Fruit fly (Drosophila melanogaster) whole organism, embryonic: Measurements from ENCODE around the gene rasp.

Experiments used
- B-H1 ChIP-seq: fragments of 200-800 bp; sonication (Bioruptor generic); IDR thresholded peaks from 3 replicates; pipeline ENCODE4 v1.3.6; 2022; ENCODE audit warnings: missing biosample characterization, missing genetic modification characterization
- Bdp1 ChIP-seq: fragments of 200-800 bp; sonication (Bioruptor generic); optimal IDR thresholded peaks from 3 replicates; lab custom pipeline; 2016; ENCODE audit warnings: missing biosample characterization, missing genetic modification characterization
- CG10979 ChIP-seq: fragments of 200-800 bp; sonication (Bioruptor generic); optimal IDR thresholded peaks from 2 replicates; lab custom pipeline; 2018; ENCODE audit warnings: missing biosample characterization, mild to moderate bottlenecking, missing genetic modification characterization, moderate library complexity
- CG11085 ChIP-seq: fragments of 200-800 bp; sonication (Bioruptor generic); IDR thresholded peaks from 2 replicates; pipeline ENCODE4 v1.3.6; 2022; ENCODE audit warnings: missing biosample characterization, missing genetic modification characterization
- CG11398 ChIP-seq: fragments of 200-800 bp; sonication (Bioruptor generic); optimal IDR thresholded peaks from 2 replicates; lab custom pipeline; 2016; ENCODE audit warnings: missing biosample characterization, missing genetic modification characterization
- CG13296 ChIP-seq: fragments of 200-800 bp; sonication (Bioruptor generic); optimal IDR thresholded peaks from 3 replicates; lab custom pipeline; 2018; ENCODE audit warnings: missing biosample characterization, mild to moderate bottlenecking, missing genetic modification characterization
- CG13424 ChIP-seq: fragments of 200-800 bp; sonication (Bioruptor generic); optimal IDR thresholded peaks from 2 replicates; lab custom pipeline; 2019; ENCODE audit warnings: missing biosample characterization, mild to moderate bottlenecking, missing genetic modification characterization, moderate library complexity
- CG14441 ChIP-seq: fragments of 200-800 bp; sonication (Bioruptor generic); IDR thresholded peaks from 2 replicates; pipeline ENCODE4 v1.3.6; 2022; ENCODE audit warnings: missing biosample characterization, missing genetic modification characterization
- CG15479 ChIP-seq: fragments of 200-800 bp; sonication (Bioruptor generic); optimal IDR thresholded peaks from 3 replicates; lab custom pipeline; 2019; ENCODE audit warnings: missing biosample characterization, mild to moderate bottlenecking, missing genetic modification characterization, moderate library complexity
- CG15514 ChIP-seq: fragments of 200-800 bp; sonication (Bioruptor generic); optimal IDR thresholded peaks from 3 replicates; lab custom pipeline; 2017; ENCODE audit warnings: missing biosample characterization, missing genetic modification characterization, mild to moderate bottlenecking, moderate library complexity, missing genetic modification reagents
- CG1602 ChIP-seq: fragments of 200-800 bp; sonication (Bioruptor generic); optimal IDR thresholded peaks from 3 replicates; lab custom pipeline; 2016; ENCODE audit warnings: missing biosample characterization, missing genetic modification characterization
- CG2116 ChIP-seq: fragments of 200-800 bp; sonication (Bioruptor generic); optimal IDR thresholded peaks from 3 replicates; lab custom pipeline; 2018; ENCODE audit warnings: missing biosample characterization, mild to moderate bottlenecking, missing genetic modification characterization
- CG2199 ChIP-seq: fragments of 200-800 bp; sonication (Bioruptor generic); IDR thresholded peaks from 3 replicates; pipeline ENCODE4 v1.3.6; 2022; ENCODE audit warnings: missing biosample characterization, missing genetic modification characterization
- CG3163 ChIP-seq: fragments of 200-800 bp; sonication (Bioruptor generic); optimal IDR thresholded peaks from 3 replicates; lab custom pipeline; 2016; ENCODE audit warnings: missing biosample characterization, missing genetic modification characterization
- CG3726 ChIP-seq: fragments of 200-800 bp; sonication (Bioruptor generic); IDR thresholded peaks from 3 replicates; pipeline ENCODE4, ENCODE4 v1.3.6; 2022; ENCODE audit warnings: missing biosample characterization, missing genetic modification characterization
- CG4328 ChIP-seq: fragments of 200-800 bp; sonication (Bioruptor generic); optimal IDR thresholded peaks from 3 replicates; lab custom pipeline; 2017; ENCODE audit warnings: missing biosample characterization, missing genetic modification reagents, missing genetic modification characterization
- CG4730 ChIP-seq: fragments of 200-800 bp; sonication (Bioruptor generic); IDR thresholded peaks from 2 replicates; pipeline ENCODE4 v1.3.6; 2022; ENCODE audit warnings: missing biosample characterization, missing genetic modification characterization
- CG6654 ChIP-seq: fragments of 200-800 bp; sonication (Bioruptor generic); optimal IDR thresholded peaks from 2 replicates; lab custom pipeline; 2017; ENCODE audit warnings: missing biosample characterization, mild to moderate bottlenecking, missing genetic modification characterization
- CG7372 ChIP-seq: fragments of 200-800 bp; sonication (Bioruptor generic); IDR thresholded peaks from 2 replicates; pipeline ENCODE4 v1.3.6; 2022; ENCODE audit warnings: missing biosample characterization, missing genetic modification characterization
- CG7745 ChIP-seq: fragments of 200-800 bp; sonication (Bioruptor generic); optimal IDR thresholded peaks from 2 replicates; lab custom pipeline; 2018; ENCODE audit warnings: missing biosample characterization, mild to moderate bottlenecking, missing genetic modification characterization, moderate library complexity
- CG8359 ChIP-seq: fragments of 200-800 bp; sonication (Bioruptor generic); optimal IDR thresholded peaks from 2 replicates; lab custom pipeline; 2017; ENCODE audit warnings: missing biosample characterization, mild to moderate bottlenecking, missing genetic modification characterization, borderline replicate concordance
- CrebB ChIP-seq: fragments of 200-800 bp; sonication (Bioruptor generic); optimal IDR thresholded peaks from 3 replicates; lab custom pipeline; 2018; ENCODE audit warnings: missing biosample characterization, mild to moderate bottlenecking, missing genetic modification characterization
- Fer3 ChIP-seq: fragments of 200-800 bp; sonication (Bioruptor generic); optimal IDR thresholded peaks from 2 replicates; lab custom pipeline; 2018; ENCODE audit warnings: missing biosample characterization, mild to moderate bottlenecking, missing genetic modification characterization, moderate library complexity
- Hmr ChIP-seq: fragments of 200-800 bp; sonication (Bioruptor generic); optimal IDR thresholded peaks from 3 replicates; lab custom pipeline; 2017; ENCODE audit warnings: mild to moderate bottlenecking, missing biosample characterization, missing genetic modification reagents, missing genetic modification characterization
- Hr78 ChIP-seq, 2 experiments: fragments of 200-800 bp in 1 of 2; fragments of >200 bp in 1 of 2; sonication (Bioruptor generic) in 1 of 2; optimal IDR thresholded peaks; 2 replicates each; lab custom pipeline; 2017 to 2019; ENCODE audit warnings: missing biosample characterization in 2 of 2, missing genetic modification characterization in 2 of 2, mild to moderate bottlenecking in 1 of 2, moderate library complexity in 1 of 2
- Kr ChIP-seq: fragments of 200-800 bp; sonication (Bioruptor generic); optimal IDR thresholded peaks from 2 replicates; lab custom pipeline; 2017; ENCODE audit warnings: missing biosample characterization, mild to moderate bottlenecking, missing genetic modification characterization
- MTF-1 ChIP-seq: fragments of 200-800 bp; sonication (Bioruptor generic); optimal IDR thresholded peaks from 2 replicates; lab custom pipeline; 2018; ENCODE audit warnings: missing biosample characterization, mild to moderate bottlenecking, missing genetic modification characterization, borderline replicate concordance
- Spps ChIP-seq: fragments of 200-800 bp; sonication (Bioruptor generic); optimal IDR thresholded peaks from 2 replicates; lab custom pipeline; 2018; ENCODE audit warnings: missing biosample characterization, mild to moderate bottlenecking, missing genetic modification characterization
- Stat92E ChIP-seq, 3 experiments: fragments of >200 bp in 2 of 3; fragments of 200-800 bp in 1 of 3; sonication (Bioruptor generic) in 1 of 3; optimal IDR thresholded peaks; 2 replicates each; lab custom pipeline; 2017 to 2019; ENCODE audit warnings: missing biosample characterization in 3 of 3, missing genetic modification characterization in 3 of 3, mild to moderate bottlenecking in 1 of 3, moderate library complexity in 1 of 3
- Xrp1 ChIP-seq: fragments of 200-800 bp; sonication (Bioruptor generic); IDR thresholded peaks from 2 replicates; pipeline ENCODE4 v1.3.6; 2022; ENCODE audit warnings: missing biosample characterization, missing genetic modification characterization
- ac ChIP-seq: fragments of 200-800 bp; sonication (Bioruptor generic); optimal IDR thresholded peaks from 3 replicates; lab custom pipeline; 2017; ENCODE audit warnings: missing biosample characterization, mild to moderate bottlenecking, missing genetic modification characterization
- bowl ChIP-seq: fragments of 200-800 bp; sonication (Bioruptor generic); IDR thresholded peaks from 2 replicates; pipeline ENCODE4 v1.3.6; 2022; ENCODE audit warnings: missing biosample characterization, missing genetic modification characterization
- chinmo ChIP-seq: fragments of 200-800 bp; sonication (Bioruptor generic); IDR thresholded peaks from 4 replicates; pipeline ENCODE4 v1.3.6; 2022; ENCODE audit warnings: missing biosample characterization, missing genetic modification characterization; ENCODE audit not compliant: partially characterized antibody
- croc ChIP-seq: fragments of 200-800 bp; sonication (Bioruptor generic); conservative IDR thresholded peaks from 3 replicates; pipeline ENCODE4 v1.3.6; 2022; ENCODE audit warnings: missing biosample characterization, missing genetic modification characterization
- fd3F ChIP-seq: fragments of 200-800 bp; sonication (Bioruptor generic); optimal IDR thresholded peaks from 2 replicates; lab custom pipeline; 2018; ENCODE audit warnings: missing biosample characterization, mild to moderate bottlenecking, missing genetic modification characterization, moderate library complexity
- inv ChIP-seq: fragments of 200-800 bp; sonication (Bioruptor generic); IDR thresholded peaks from 2 replicates; pipeline ENCODE4 v1.3.6; 2022; ENCODE audit warnings: missing biosample characterization, missing genetic modification characterization; ENCODE audit not compliant: partially characterized antibody
- lilli ChIP-seq: fragments of 200-800 bp; sonication (Bioruptor generic); optimal IDR thresholded peaks from 3 replicates; lab custom pipeline; 2016; ENCODE audit warnings: missing biosample characterization, missing genetic modification characterization
- nom ChIP-seq: fragments of 200-800 bp; sonication (Bioruptor generic); optimal IDR thresholded peaks from 2 replicates; lab custom pipeline; 2017; ENCODE audit warnings: missing biosample characterization, missing genetic modification characterization, mild to moderate bottlenecking, moderate library complexity, missing genetic modification reagents
- prd ChIP-seq, 3 experiments: fragments of >200 bp in 2 of 3; fragments of 200-800 bp in 1 of 3; sonication (Bioruptor generic) in 1 of 3; optimal IDR thresholded peaks in 2 of 3; IDR thresholded peaks in 1 of 3; 2 replicates in 2 of 3; 3 replicates in 1 of 3; pipeline versions ENCODE4 v1.3.6 to Lab custom; 2017 to 2022; ENCODE audit warnings: missing biosample characterization in 1 of 3, missing genetic modification characterization in 1 of 3
- pzg ChIP-seq: fragments of 200-800 bp; sonication (Bioruptor generic); optimal IDR thresholded peaks from 3 replicates; lab custom pipeline; 2018; ENCODE audit warnings: missing biosample characterization, mild to moderate bottlenecking, missing genetic modification characterization, moderate library complexity
- slbo ChIP-seq: fragments of 200-800 bp; sonication (Bioruptor generic); IDR thresholded peaks from 2 replicates; pipeline ENCODE4 v1.3.6; 2022; ENCODE audit warnings: missing biosample characterization, missing genetic modification characterization
- sob ChIP-seq: fragments of 200-800 bp; sonication (Bioruptor generic); IDR thresholded peaks from 2 replicates; pipeline ENCODE4 v1.3.6; 2022; ENCODE audit warnings: missing biosample characterization, missing genetic modification characterization
- stc ChIP-seq: fragments of 200-800 bp; sonication (Bioruptor generic); IDR thresholded peaks from 2 replicates; pipeline ENCODE4 v1.3.6; 2022; ENCODE audit warnings: missing biosample characterization, missing genetic modification characterization
- trem ChIP-seq: fragments of 200-800 bp; optimal IDR thresholded peaks from 3 replicates; lab custom pipeline; 2019; ENCODE audit warnings: missing biosample characterization, mild to moderate bottlenecking, missing genetic modification characterization, moderate library complexity
- trh ChIP-seq: fragments of 200-800 bp; sonication (Bioruptor generic); optimal IDR thresholded peaks from 2 replicates; lab custom pipeline; 2016; ENCODE audit warnings: missing biosample characterization, missing genetic modification characterization
- twi ChIP-seq: fragments of 200-800 bp; optimal IDR thresholded peaks from 2 replicates; lab custom pipeline; 2019; ENCODE audit warnings: missing biosample characterization, mild to moderate bottlenecking, missing genetic modification characterization, moderate library complexity
- zen2 ChIP-seq: fragments of 200-800 bp; sonication (Bioruptor generic); IDR thresholded peaks from 3 replicates; pipeline ENCODE4 v1.3.6; 2022; ENCODE audit warnings: missing biosample characterization, missing genetic modification characterization; ENCODE audit not compliant: partially characterized antibody

rasp gene

DNA sequence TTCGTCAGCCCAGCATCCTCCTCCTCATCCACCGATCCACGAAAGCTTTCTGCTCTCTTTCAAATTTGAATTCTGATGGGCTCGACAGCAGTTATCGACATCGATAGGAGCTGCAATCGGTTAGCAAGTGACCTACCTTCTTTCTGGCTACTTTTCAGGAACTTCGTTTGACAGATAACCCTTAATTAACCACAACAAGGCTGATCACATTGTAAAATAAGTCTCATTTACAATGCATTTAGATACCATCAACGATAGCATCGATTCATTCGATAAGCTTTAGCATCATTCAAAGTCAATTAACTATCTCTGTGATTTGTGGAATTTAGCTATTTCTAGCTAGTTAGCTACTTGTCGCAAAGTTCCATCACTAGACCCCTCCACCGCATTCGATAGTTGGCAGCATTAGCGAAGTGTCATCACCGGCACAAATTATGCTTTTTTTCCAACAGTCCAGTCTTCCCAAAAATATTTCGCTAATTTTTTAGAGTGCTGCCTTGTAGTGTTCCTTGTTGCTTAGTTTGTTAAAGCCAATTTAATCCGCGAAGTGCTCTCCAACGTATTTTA is 16.6 kb downstream of the rasp start, which contains the start of the genes MnM and Girdin (continued):
- no peak for TF ChIP-seq CG7745 (tag; lab: Kevin White, UChicago)
- no peak for TF ChIP-seq CG2199 (GFP tag; lab: Robert Waterston, UW)
- TF ChIP-seq CG3726 (GFP tag; lab: Robert Waterston, UW), result no peak
- TF ChIP-seq zen2, result no peak; the same call in 2 of the 3 replicates
- 0 out of 2 replicates have a peak, but pooled peaks have one; percentile 19 for TF ChIP-seq CG14441
- peak; percentile 88 for TF ChIP-seq CG15514
- peak; percentile 85 for TF ChIP-seq CG2116 (GFP tag; lab: Kevin White, UChicago)
- no peak for TF ChIP-seq CG11398 (GFP tag; lab: Kevin White, UChicago)
- peak; percentile 87 for TF ChIP-seq lilli (GFP tag; lab: Kevin White, UChicago)
- TF ChIP-seq CG3163 (GFP tag; lab: Kevin White, UChicago), result peak; percentile 77
- TF ChIP-seq Xrp1 (GFP tag; lab: Robert Waterston, UW), result peak; percentile 41; the same call in 1 of the 2 replicates
- TF ChIP-seq twi (tag; lab: Kevin White, UChicago), result peak; percentile 43
- no peak for TF ChIP-seq B-H1 (GFP tag; lab: Robert Waterston, UW)
- no peak for TF ChIP-seq Hr78 (GFP tag; optimal IDR thresholded peaks at IDR 0.05; lab: Kevin White, UChicago)
- TF ChIP-seq CG6654 (GFP tag; lab: Kevin White, UChicago), result no peak
- TF ChIP-seq ac (GFP tag; lab: Kevin White, UChicago), result no peak
- peak; percentile 82 for TF ChIP-seq pzg (GFP tag; lab: Kevin White, UChicago)
- no peak for TF ChIP-seq prd (optimal IDR thresholded peaks at IDR 0.05; lab: Kevin White, UChicago)
- TF ChIP-seq prd (GFP tag; IDR thresholded peaks at IDR 0.05; lab: Robert Waterston, UW), result peak; percentile 53; the same call in 1 of the 3 replicates
- TF ChIP-seq CG1602 (GFP tag; lab: Kevin White, UChicago), result peak; percentile 32
- peak; percentile 54 for TF ChIP-seq Bdp1 (GFP tag; lab: Kevin White, UChicago)
- TF ChIP-seq stc, result no peak
- TF ChIP-seq croc, result no peak
- peak; percentile 59 for TF ChIP-seq Hmr (GFP tag; lab: Kevin White, UChicago)
- peak; percentile 36 for TF ChIP-seq CG10979
- TF ChIP-seq CG13424 (tag; lab: Kevin White, UChicago), result peak; percentile 70
- no peak for TF ChIP-seq Spps (tag; lab: Kevin White, UChicago)
- no peak for TF ChIP-seq CG13296 (GFP tag; lab: Kevin White, UChicago)
- TF ChIP-seq sob (GFP tag; lab: Robert Waterston, UW), result peak; percentile 62
- TF ChIP-seq inv, result peak; percentile 87
- peak; percentile 43 for TF ChIP-seq fd3F
- 0 out of 2 replicates have a peak, but pooled peaks have one; percentile 11 for TF ChIP-seq CG4730
- no peak for TF ChIP-seq Stat92E (GFP tag; optimal IDR thresholded peaks at IDR 0.05; lab: Kevin White, UChicago)
- 0 out of 2 replicates have a peak, but pooled peaks have one; percentile 11 for TF ChIP-seq CG7372 (GFP tag; lab: Robert Waterston, UW)
- TF ChIP-seq trh (GFP tag; lab: Kevin White, UChicago), result peak; percentile 17
- no peak for TF ChIP-seq MTF-1 (GFP tag; lab: Kevin White, UChicago)
- TF ChIP-seq Kr (GFP tag; lab: Kevin White, UChicago), result no peak
- peak; percentile 12 for TF ChIP-seq CrebB (tag; lab: Kevin White, UChicago)
- no peak for TF ChIP-seq Fer3 (tag; lab: Kevin White, UChicago)
- TF ChIP-seq CG4328 (GFP tag; lab: Kevin White, UChicago), result no peak
- TF ChIP-seq CG11085 (GFP tag; lab: Robert Waterston, UW), result no peak
- peak; percentile 83 for TF ChIP-seq slbo (GFP tag; lab: Robert Waterston, UW)
- TF ChIP-seq CG15479, result no peak
- TF ChIP-seq chinmo, result 0 out of 4 replicates have a peak, but pooled peaks have one; percentile 4
- peak; percentile 91 for TF ChIP-seq trem
- TF ChIP-seq nom (GFP tag; lab: Kevin White, UChicago), result no peak
- TF ChIP-seq bowl, result no peak
- TF ChIP-seq CG8359 (GFP tag; lab: Kevin White, UChicago), result no peak
